Fruit fly (Drosophila melanogaster) whole organism, embryonic: ENCODE results near the gene CG10343.
A peak's percentile ranks its signal among the peaks of the same experiment; 100 is the strongest.

Experiments used
- CG1024 ChIP-seq: fragments of 200-800 bp; sonication (Bioruptor generic); IDR thresholded peaks from 2 replicates; pipeline ENCODE4 v1.3.6; 2022; ENCODE audit warnings: missing biosample characterization, missing genetic modification characterization
- CG12236 ChIP-seq: fragments of 200-800 bp; sonication (Bioruptor generic); optimal IDR thresholded peaks from 2 replicates; lab custom pipeline; 2016; ENCODE audit warnings: missing biosample characterization, missing genetic modification characterization
- CG15696 ChIP-seq: fragments of 200-800 bp; sonication (Bioruptor generic); optimal IDR thresholded peaks from 2 replicates; lab custom pipeline; 2019; ENCODE audit warnings: missing biosample characterization, mild to moderate bottlenecking, missing genetic modification characterization, moderate library complexity
- CG17568 ChIP-seq: fragments of 200-800 bp; sonication (Bioruptor generic); optimal IDR thresholded peaks from 2 replicates; lab custom pipeline; 2018; ENCODE audit warnings: missing biosample characterization, mild to moderate bottlenecking, missing genetic modification characterization, moderate library complexity
- CG2199 ChIP-seq: fragments of 200-800 bp; sonication (Bioruptor generic); IDR thresholded peaks from 3 replicates; pipeline ENCODE4 v1.3.6; 2022; ENCODE audit warnings: missing biosample characterization, missing genetic modification characterization
- CG31388 ChIP-seq: fragments of 200-800 bp; sonication (Bioruptor generic); optimal IDR thresholded peaks from 2 replicates; lab custom pipeline; 2016; ENCODE audit warnings: missing biosample characterization, missing genetic modification characterization
- CG31441 ChIP-seq: fragments of 200-800 bp; sonication (Bioruptor generic); IDR thresholded peaks from 2 replicates; pipeline ENCODE4 v1.3.6; 2022; ENCODE audit warnings: missing biosample characterization, missing genetic modification characterization
- CG34376 ChIP-seq: fragments of 200-800 bp; sonication (Bioruptor generic); optimal IDR thresholded peaks from 2 replicates; lab custom pipeline; 2018; ENCODE audit warnings: missing biosample characterization, mild to moderate bottlenecking, missing genetic modification characterization
- CG34422 ChIP-seq: fragments of 200-800 bp; sonication (Bioruptor generic); IDR thresholded peaks from 3 replicates; pipeline ENCODE4 v1.3.6; 2022; ENCODE audit warnings: missing biosample characterization, missing genetic modification characterization
- CG3847 ChIP-seq: fragments of 200-800 bp; sonication (Bioruptor generic); IDR thresholded peaks from 2 replicates; pipeline ENCODE4 v1.3.6; 2022; ENCODE audit warnings: missing biosample characterization, missing genetic modification characterization
- CG4328 ChIP-seq: fragments of 200-800 bp; sonication (Bioruptor generic); optimal IDR thresholded peaks from 3 replicates; lab custom pipeline; 2017; ENCODE audit warnings: missing biosample characterization, missing genetic modification reagents, missing genetic modification characterization
- CG5953 ChIP-seq: fragments of 200-800 bp; sonication (Bioruptor generic); IDR thresholded peaks from 2 replicates; pipeline ENCODE4 v1.3.6; 2022; ENCODE audit warnings: missing biosample characterization, missing genetic modification characterization
- CG7928 ChIP-seq: fragments of 200-800 bp; sonication (Bioruptor generic); optimal IDR thresholded peaks from 2 replicates; lab custom pipeline; 2017; ENCODE audit warnings: missing biosample characterization, mild to moderate bottlenecking, missing genetic modification characterization
- CTCF ChIP-seq: fragments of 200-800 bp; sonication (Bioruptor generic); optimal IDR thresholded peaks from 2 replicates; lab custom pipeline; 2017; ENCODE audit warnings: missing biosample characterization, mild to moderate bottlenecking, missing genetic modification characterization, moderate library complexity
- Fer3 ChIP-seq: fragments of 200-800 bp; sonication (Bioruptor generic); optimal IDR thresholded peaks from 2 replicates; lab custom pipeline; 2018; ENCODE audit warnings: missing biosample characterization, mild to moderate bottlenecking, missing genetic modification characterization, moderate library complexity
- GATAe ChIP-seq: fragments of 200-800 bp; sonication (Bioruptor generic); conservative IDR thresholded peaks from 2 replicates; pipeline ENCODE4 v1.3.6; 2022; ENCODE audit warnings: missing biosample characterization, missing genetic modification characterization
- H2.0 ChIP-seq: fragments of 200-800 bp; sonication (Bioruptor generic); IDR thresholded peaks from 2 replicates; pipeline ENCODE4 v1.3.6; 2022; ENCODE audit warnings: missing biosample characterization, missing genetic modification characterization
- HmgD ChIP-seq: fragments of 200-800 bp; sonication (Bioruptor generic); optimal IDR thresholded peaks from 3 replicates; lab custom pipeline; 2016; ENCODE audit warnings: missing biosample characterization, missing genetic modification characterization
- Hmr ChIP-seq: fragments of 200-800 bp; sonication (Bioruptor generic); optimal IDR thresholded peaks from 3 replicates; lab custom pipeline; 2017; ENCODE audit warnings: mild to moderate bottlenecking, missing biosample characterization, missing genetic modification reagents, missing genetic modification characterization
- Hr51 ChIP-seq, 2 experiments: fragments of 200-800 bp; sonication (Bioruptor generic); optimal IDR thresholded peaks; 2 replicates in 1 of 2; 3 replicates in 1 of 2; lab custom pipeline; 2016 to 2018; ENCODE audit warnings: missing biosample characterization in 2 of 2, missing genetic modification characterization in 2 of 2, mild to moderate bottlenecking in 1 of 2, moderate library complexity in 1 of 2
- Myb ChIP-seq: fragments of 200-800 bp; sonication (Bioruptor generic); optimal IDR thresholded peaks from 2 replicates; lab custom pipeline; 2016; ENCODE audit warnings: missing biosample characterization, missing genetic modification characterization
- NC2α ChIP-seq: fragments of 200-800 bp; sonication (Bioruptor generic); optimal IDR thresholded peaks from 2 replicates; lab custom pipeline; 2016; ENCODE audit warnings: missing biosample characterization, missing genetic modification characterization
- NC2β ChIP-seq: fragments of 200-800 bp; sonication (Bioruptor generic); optimal IDR thresholded peaks from 2 replicates; lab custom pipeline; 2016; ENCODE audit warnings: missing biosample characterization, missing genetic modification characterization
- Side ChIP-seq: fragments of 200-800 bp; sonication (Bioruptor generic); optimal IDR thresholded peaks from 2 replicates; lab custom pipeline; 2016; ENCODE audit warnings: missing biosample characterization, missing genetic modification characterization
- Stat92E ChIP-seq, 3 experiments: fragments of >200 bp in 2 of 3; fragments of 200-800 bp in 1 of 3; sonication (Bioruptor generic) in 1 of 3; optimal IDR thresholded peaks; 2 replicates each; lab custom pipeline; 2017 to 2019; ENCODE audit warnings: missing biosample characterization in 3 of 3, missing genetic modification characterization in 3 of 3, mild to moderate bottlenecking in 1 of 3, moderate library complexity in 1 of 3
- ac ChIP-seq: fragments of 200-800 bp; sonication (Bioruptor generic); optimal IDR thresholded peaks from 3 replicates; lab custom pipeline; 2017; ENCODE audit warnings: missing biosample characterization, mild to moderate bottlenecking, missing genetic modification characterization
- bbx ChIP-seq: fragments of 200-800 bp; sonication (Bioruptor generic); IDR thresholded peaks from 2 replicates; pipeline ENCODE4 v1.3.6; 2022; ENCODE audit warnings: missing biosample characterization, missing genetic modification characterization; ENCODE audit not compliant: partially characterized antibody
- br ChIP-seq: fragments of >200 bp; optimal IDR thresholded peaks from 2 replicates; lab custom pipeline; 2017
- btn ChIP-seq: fragments of 200-800 bp; sonication (Bioruptor generic); optimal IDR thresholded peaks from 2 replicates; lab custom pipeline; 2016; ENCODE audit warnings: missing biosample characterization, missing genetic modification characterization
- cato ChIP-seq: fragments of 200-800 bp; sonication (Bioruptor generic); optimal IDR thresholded peaks from 2 replicates; lab custom pipeline; 2016; ENCODE audit warnings: missing biosample characterization, missing genetic modification characterization, borderline replicate concordance
- dmrt11E ChIP-seq: fragments of 200-800 bp; sonication (Bioruptor generic); optimal IDR thresholded peaks from 3 replicates; lab custom pipeline; 2018; ENCODE audit warnings: missing biosample characterization, mild to moderate bottlenecking, missing genetic modification characterization, moderate library complexity
- eve ChIP-seq, 2 experiments: fragments of >200 bp; optimal IDR thresholded peaks; 2 replicates each; lab custom pipeline; 2017; ENCODE audit warnings: missing biosample characterization in 2 of 2, missing genetic modification characterization in 2 of 2
- fd3F ChIP-seq: fragments of 200-800 bp; sonication (Bioruptor generic); optimal IDR thresholded peaks from 2 replicates; lab custom pipeline; 2018; ENCODE audit warnings: missing biosample characterization, mild to moderate bottlenecking, missing genetic modification characterization, moderate library complexity
- fd96Cb ChIP-seq: fragments of 200-800 bp; sonication (Bioruptor generic); optimal IDR thresholded peaks from 2 replicates; lab custom pipeline; 2018; ENCODE audit warnings: missing biosample characterization, mild to moderate bottlenecking, missing genetic modification characterization, moderate library complexity
- fu2 ChIP-seq: fragments of 200-800 bp; sonication (Bioruptor generic); optimal IDR thresholded peaks from 2 replicates; lab custom pipeline; 2016; ENCODE audit warnings: missing biosample characterization, missing genetic modification characterization
- hbn ChIP-seq: fragments of 200-800 bp; sonication (Bioruptor generic); IDR thresholded peaks from 2 replicates; pipeline ENCODE4 v1.3.6; 2022; ENCODE audit warnings: missing biosample characterization, missing genetic modification characterization; ENCODE audit not compliant: partially characterized antibody
- ind ChIP-seq: fragments of 200-800 bp; sonication (Bioruptor generic); optimal IDR thresholded peaks from 3 replicates; lab custom pipeline; 2016; ENCODE audit warnings: missing biosample characterization, missing genetic modification characterization
- jing ChIP-seq: fragments of 200-800 bp; sonication (Bioruptor generic); optimal IDR thresholded peaks from 2 replicates; lab custom pipeline; 2018; ENCODE audit warnings: missing biosample characterization, mild to moderate bottlenecking, missing genetic modification characterization
- knrl ChIP-seq: fragments of 200-800 bp; sonication (Bioruptor generic); IDR thresholded peaks from 3 replicates; pipeline ENCODE4 v1.3.6; 2022; ENCODE audit warnings: missing biosample characterization, missing genetic modification characterization; ENCODE audit not compliant: partially characterized antibody
- maf-S ChIP-seq: fragments of 200-800 bp; sonication (Bioruptor generic); optimal IDR thresholded peaks from 2 replicates; lab custom pipeline; 2016; ENCODE audit warnings: missing biosample characterization, missing genetic modification characterization
- p53 ChIP-seq: fragments of 200-800 bp; sonication (Bioruptor generic); optimal IDR thresholded peaks from 2 replicates; lab custom pipeline; 2016; ENCODE audit warnings: missing biosample characterization, missing genetic modification characterization
- pho ChIP-seq: fragments of 200-800 bp; sonication (Bioruptor generic); optimal IDR thresholded peaks from 2 replicates; lab custom pipeline; 2016; ENCODE audit warnings: missing biosample characterization, missing genetic modification characterization
- pnt ChIP-seq: fragments of 200-800 bp; sonication (Bioruptor generic); optimal IDR thresholded peaks from 3 replicates; lab custom pipeline; 2016; ENCODE audit warnings: missing biosample characterization, missing genetic modification characterization
- repo ChIP-seq: fragments of 200-800 bp; sonication (Bioruptor generic); optimal IDR thresholded peaks from 2 replicates; lab custom pipeline; 2016; ENCODE audit warnings: missing biosample characterization, missing genetic modification characterization
- ro ChIP-seq: fragments of 200-800 bp; sonication (Bioruptor generic); IDR thresholded peaks from 2 replicates; pipeline ENCODE4 v1.3.6; 2022; ENCODE audit warnings: missing biosample characterization, missing genetic modification characterization
- sens ChIP-seq: fragments of 200-800 bp; sonication (Bioruptor generic); peaks from one replicate; lab custom pipeline; 2016; ENCODE audit warnings: missing biosample characterization, missing genetic modification characterization
- sens-2 ChIP-seq: fragments of 200-800 bp; sonication (Bioruptor generic); IDR thresholded peaks from 2 replicates; pipeline ENCODE4 v1.3.6; 2022; ENCODE audit warnings: missing biosample characterization, missing genetic modification characterization
- stc ChIP-seq: fragments of 200-800 bp; sonication (Bioruptor generic); IDR thresholded peaks from 2 replicates; pipeline ENCODE4 v1.3.6; 2022; ENCODE audit warnings: missing biosample characterization, missing genetic modification characterization
- sug ChIP-seq: fragments of 200-800 bp; optimal IDR thresholded peaks from 2 replicates; lab custom pipeline; 2019; ENCODE audit warnings: missing biosample characterization, mild to moderate bottlenecking, missing genetic modification characterization, moderate library complexity
- vnd ChIP-seq: fragments of 200-800 bp; sonication (Bioruptor generic); IDR thresholded peaks from 3 replicates; pipeline ENCODE4 v1.3.6; 2022; ENCODE audit warnings: missing biosample characterization, missing genetic modification characterization; ENCODE audit not compliant: partially characterized antibody
- zf30C ChIP-seq: fragments of 200-800 bp; sonication (Bioruptor generic); optimal IDR thresholded peaks from 3 replicates; lab custom pipeline; 2018; ENCODE audit warnings: missing biosample characterization, mild to moderate bottlenecking, missing genetic modification characterization

CG10343 gene

DNA sequence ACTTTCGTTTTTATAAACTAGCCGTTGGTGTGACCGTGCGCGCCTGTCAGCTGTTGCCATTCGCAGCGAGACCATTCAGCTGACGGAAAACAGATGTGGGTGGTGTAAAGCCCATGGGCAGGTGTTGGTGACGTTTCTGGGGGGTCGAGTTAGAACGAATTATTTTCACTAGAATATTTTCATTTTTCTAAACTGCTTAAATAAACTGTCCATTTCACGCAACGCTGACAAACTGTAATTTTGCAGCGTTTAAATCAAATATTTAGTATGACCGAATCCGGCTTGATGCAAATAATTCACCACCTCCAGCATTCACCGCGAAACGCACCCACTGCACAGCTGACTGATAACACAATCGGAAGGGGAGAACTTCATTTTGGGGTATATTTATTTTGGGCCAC lies 7.9 kb upstream of the CG10343 start, which contains the start of the genes CG10383 and CG10338 (continued):
- peak; percentile 77 for TF ChIP-seq fd3F (GFP tag; lab: Kevin White, UChicago)
- TF ChIP-seq Fer3 (tag; lab: Kevin White, UChicago), result peak; percentile 72
- TF ChIP-seq CG31441, result peak; percentile 71
- TF ChIP-seq stc (GFP tag; lab: Robert Waterston, UW), result peak; percentile 92
- peak; percentile 72 for TF ChIP-seq CG34376 (GFP tag; lab: Kevin White, UChicago)
- peak; percentile 80; the same call in 2 of the 3 replicates for TF ChIP-seq CG2199 (GFP tag; lab: Robert Waterston, UW)
- TF ChIP-seq vnd (GFP tag; lab: Robert Waterston, UW), result no peak
- TF ChIP-seq ind, result peak; percentile 90
- peak; percentile 83 for TF ChIP-seq fu2 (GFP tag; lab: Kevin White, UChicago)
- TF ChIP-seq CG17568, result peak; percentile 64
- TF ChIP-seq btn (GFP tag; lab: Kevin White, UChicago), result peak; percentile 25
- peak; percentile 70 for TF ChIP-seq fd96Cb (tag; lab: Kevin White, UChicago)
- peak; percentile 80 to 85 for TF ChIP-seq Hr51 (GFP tag; optimal IDR thresholded peaks at IDR 0.05; lab: Kevin White, UChicago)
- peak; percentile 57 for TF ChIP-seq dmrt11E (tag; lab: Kevin White, UChicago)
- TF ChIP-seq repo (GFP tag; lab: Kevin White, UChicago), result peak; percentile 74
- no peak for TF ChIP-seq ac (GFP tag; lab: Kevin White, UChicago)
- TF ChIP-seq CG31388 (GFP tag; lab: Kevin White, UChicago), result peak; percentile 46
- peak; percentile 89 for TF ChIP-seq NC2β
- TF ChIP-seq CG3847 (GFP tag; lab: Robert Waterston, UW), result peak; percentile 86
- peak; percentile 61 for TF ChIP-seq CG4328 (GFP tag; lab: Kevin White, UChicago)
- no peak for TF ChIP-seq bbx (GFP tag; lab: Robert Waterston, UW)
- peak; percentile 83 for TF ChIP-seq GATAe
- peak; percentile 83 for TF ChIP-seq sug (tag; lab: Kevin White, UChicago)
- peak; percentile 88 for TF ChIP-seq maf-S (GFP tag; lab: Kevin White, UChicago)
- TF ChIP-seq NC2α (GFP tag; lab: Kevin White, UChicago), result peak; percentile 62
- no peak for TF ChIP-seq zf30C
- TF ChIP-seq CG7928, result peak; percentile 31
- no peak for TF ChIP-seq br (lab: Kevin White, UChicago)
- TF ChIP-seq jing (GFP tag; lab: Kevin White, UChicago), result peak; percentile 75
- 0 out of 3 replicates have a peak, but pooled peaks have one; percentile 37 for TF ChIP-seq knrl
- TF ChIP-seq Side, result peak; percentile 90
- TF ChIP-seq cato (GFP tag; lab: Kevin White, UChicago), result peak; percentile 69
- peak; percentile 88 for TF ChIP-seq H2.0 (GFP tag; lab: Robert Waterston, UW)
- TF ChIP-seq pho (GFP tag; lab: Kevin White, UChicago), result peak; percentile 87
- no peak for TF ChIP-seq hbn (GFP tag; lab: Robert Waterston, UW)
- TF ChIP-seq sens (GFP tag; lab: Kevin White, UChicago), result peak; percentile 96
- no peak for TF ChIP-seq eve (GFP tag; optimal IDR thresholded peaks at IDR 0.05; lab: Kevin White, UChicago)
- peak; percentile 87 for TF ChIP-seq pnt (GFP tag; lab: Kevin White, UChicago)
- TF ChIP-seq CG12236 (GFP tag; lab: Kevin White, UChicago), result peak; percentile 79
- TF ChIP-seq HmgD, result peak; percentile 86
- peak; percentile 94 for TF ChIP-seq CG34422 (GFP tag; lab: Robert Waterston, UW)
- peak; percentile 70; the same call in 1 of the 2 replicates for TF ChIP-seq sens-2
- TF ChIP-seq CG5953 (GFP tag; lab: Robert Waterston, UW), result peak; percentile 73
- peak in 1 of 3 experiments; percentile 75 for TF ChIP-seq Stat92E (GFP tag; optimal IDR thresholded peaks at IDR 0.05; lab: Kevin White, UChicago)
- peak; percentile 89 for TF ChIP-seq Myb (GFP tag; lab: Kevin White, UChicago)
- TF ChIP-seq CG1024 (GFP tag; lab: Robert Waterston, UW), result peak; percentile 83
- peak; percentile 38; the same call in 1 of the 2 replicates for TF ChIP-seq ro (GFP tag; lab: Robert Waterston, UW)
- TF ChIP-seq p53 (GFP tag; lab: Kevin White, UChicago), result peak; percentile 82
- peak; percentile 8 for TF ChIP-seq CTCF (GFP tag; lab: Kevin White, UChicago)
- TF ChIP-seq Hmr, result peak; percentile 90
- TF ChIP-seq CG15696 (tag; lab: Kevin White, UChicago), result peak; percentile 20
